Fruit fly (Drosophila melanogaster) whole organism, prepupa: ENCODE results near the gene Mst87F.

Experiments used
- CG10631 ChIP-seq: fragments of 200-800 bp; sonication (Bioruptor generic); optimal IDR thresholded peaks from 2 replicates; lab custom pipeline; 2016; ENCODE audit warnings: missing biosample characterization, missing genetic modification characterization
- CG3919 ChIP-seq: fragments of 200-800 bp; sonication (Bioruptor generic); optimal IDR thresholded peaks from 3 replicates; lab custom pipeline; 2016; ENCODE audit warnings: missing biosample characterization, missing genetic modification characterization
- CG8319 ChIP-seq: fragments of 200-800 bp; sonication (Bioruptor generic); optimal IDR thresholded peaks from 3 replicates; lab custom pipeline; 2016; ENCODE audit warnings: missing biosample characterization, missing genetic modification characterization
- Ets21C ChIP-seq: fragments of 200-800 bp; sonication (Bioruptor generic); optimal IDR thresholded peaks from 3 replicates; lab custom pipeline; 2016; ENCODE audit warnings: missing biosample characterization, missing genetic modification characterization
- Ets96B ChIP-seq: fragments of 200-800 bp; optimal IDR thresholded peaks from 2 replicates; lab custom pipeline; 2019; ENCODE audit warnings: missing biosample characterization, mild to moderate bottlenecking, missing genetic modification characterization, moderate library complexity
- Gug ChIP-seq: fragments of 200-800 bp; sonication (Bioruptor generic); IDR thresholded peaks from 2 replicates; pipeline ENCODE4 v1.3.6; 2022; ENCODE audit warnings: missing biosample characterization, missing genetic modification characterization
- Hr38 ChIP-seq: sonication (Bioruptor generic); optimal IDR thresholded peaks from 2 replicates; lab custom pipeline; 2016; ENCODE audit warnings: missing biosample characterization, missing genetic modification characterization
- OdsH ChIP-seq: fragments of 200-800 bp; sonication (Bioruptor generic); optimal IDR thresholded peaks from 3 replicates; lab custom pipeline; 2016; ENCODE audit warnings: missing biosample characterization, missing genetic modification characterization
- achi ChIP-seq: fragments of 200-800 bp; sonication (Bioruptor generic); optimal IDR thresholded peaks from 3 replicates; lab custom pipeline; 2016; ENCODE audit warnings: missing biosample characterization, missing genetic modification characterization
- dac ChIP-seq: fragments of 200-800 bp; sonication (Bioruptor generic); optimal IDR thresholded peaks from 2 replicates; lab custom pipeline; 2017; ENCODE audit warnings: missing biosample characterization, mild to moderate bottlenecking, missing genetic modification characterization
- dsx ChIP-seq: fragments of 200-800 bp; optimal IDR thresholded peaks from 3 replicates; lab custom pipeline; 2019; ENCODE audit warnings: missing biosample characterization, mild to moderate bottlenecking, missing genetic modification characterization, moderate library complexity; ENCODE audit not compliant: poor library complexity, severe bottlenecking
- fd85E ChIP-seq: fragments of 200-800 bp; sonication (Bioruptor generic); optimal IDR thresholded peaks from 3 replicates; lab custom pipeline; 2016; ENCODE audit warnings: missing biosample characterization, missing genetic modification characterization
- salr ChIP-seq, 2 experiments: fragments of 200-800 bp; sonication (Bioruptor generic); optimal IDR thresholded peaks; 3 replicates each; lab custom pipeline; 2016 to 2018; ENCODE audit warnings: missing biosample characterization in 2 of 2, missing genetic modification characterization in 2 of 2, mild to moderate bottlenecking in 1 of 2

- TF ChIP-seq CG10631 (GFP tag; lab: Kevin White, UChicago) (peak; percentile 25), CG8319 (GFP tag; lab: Kevin White, UChicago) (no peak), OdsH (GFP tag; lab: Kevin White, UChicago) (peak; percentile 43), achi (GFP tag; lab: Kevin White, UChicago) (peak; percentile 56), Ets21C (GFP tag; lab: Kevin White, UChicago) (no peak), CG3919 (peak; percentile 22), Gug (GFP tag; lab: Robert Waterston, UW) (no peak), Ets96B (peak; percentile 48), dsx (no peak), salr (GFP tag; optimal IDR thresholded peaks at IDR 0.05; lab: Kevin White, UChicago) (no peak), dac (GFP tag; lab: Kevin White, UChicago) (no peak), Hr38 (GFP tag; lab: Kevin White, UChicago) (no peak), fd85E (GFP tag; lab: Kevin White, UChicago) (no peak)
Measured at dm6 chr3R:13848272-13848671, 20.5 kb upstream of the Mst87F start.
